Worm (Caenorhabditis elegans) whole organism, mixed stage, embryonic: ENCODE measurements around the gene ZK856.7.

ENCODE experiments used
- ceh-43 ChIP-seq: fragments of 200-800 bp; sonication (Bioruptor generic); optimal IDR thresholded peaks from 2 replicates; lab custom pipeline; 2018; ENCODE audit warnings: mild to moderate bottlenecking, missing genetic modification characterization, moderate library complexity, missing compliant biosample characterization
- flh-1 ChIP-seq: fragments of 200-800 bp; sonication (Bioruptor generic); optimal IDR thresholded peaks from 2 replicates; lab custom pipeline; 2018; ENCODE audit warnings: mild to moderate bottlenecking, missing genetic modification characterization, moderate library complexity, missing compliant biosample characterization
- lin-32 ChIP-seq: fragments of 200-800 bp; sonication (Bioruptor generic); optimal IDR thresholded peaks from 2 replicates; lab custom pipeline; 2018; ENCODE audit warnings: mild to moderate bottlenecking, missing genetic modification characterization, missing compliant biosample characterization
- nhr-12 ChIP-seq: fragments of 150-350 bp; optimal IDR thresholded peaks from 2 replicates; lab custom pipeline; 2014; ENCODE audit warnings: missing biosample characterization, missing genetic modification characterization
- pha-4 ChIP-seq: fragments of 150-350 bp; optimal IDR thresholded peaks from 2 replicates; lab custom pipeline; 2018; ENCODE audit warnings: missing biosample characterization, missing genetic modification reagents, missing genetic modification characterization
- sptf-1 ChIP-seq: sonication (generic microtip); optimal IDR thresholded peaks from 2 replicates; lab custom pipeline; 2017; ENCODE audit warnings: mild to moderate bottlenecking, missing genetic modification characterization, moderate library complexity, missing compliant biosample characterization
- unc-39 ChIP-seq: fragments of 150-350 bp; optimal IDR thresholded peaks from 2 replicates; lab custom pipeline; 2014; ENCODE audit warnings: missing biosample characterization, missing genetic modification characterization
- ztf-11 ChIP-seq: fragments of 150-350 bp; optimal IDR thresholded peaks from 2 replicates; lab custom pipeline; 2014; ENCODE audit warnings: missing biosample characterization, missing genetic modification characterization

DNA sequence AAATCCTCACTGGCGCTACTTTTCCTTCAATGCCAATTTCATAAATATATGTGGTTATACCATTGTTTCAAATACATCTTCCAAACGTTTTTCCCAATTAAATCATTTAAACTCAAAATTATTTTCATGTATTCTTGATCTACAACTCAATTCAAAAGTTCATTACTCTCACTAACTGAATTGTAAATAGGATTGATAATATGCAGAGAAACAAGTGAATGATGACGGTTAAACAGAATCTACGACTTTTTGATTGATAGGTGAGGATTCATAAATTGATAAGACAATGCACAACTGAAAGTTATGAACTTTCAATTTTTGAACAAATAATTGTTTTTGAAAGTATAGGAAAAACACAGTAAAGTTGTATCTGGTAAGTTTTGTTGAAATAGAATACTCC is 10.7 kb upstream of the ZK856.7 start:
- no peak for TF ChIP-seq flh-1 (GFP tag; lab: Kevin White, UChicago)
- no peak for TF ChIP-seq pha-4 (tag; lab: Kevin White, UChicago)
- TF ChIP-seq nhr-12: no peak
- no peak for TF ChIP-seq lin-32 (GFP tag; lab: Kevin White, UChicago)
- TF ChIP-seq ceh-43: no peak
- TF ChIP-seq ztf-11 (tag; lab: Kevin White, UChicago): no peak
- no peak for TF ChIP-seq sptf-1
- TF ChIP-seq unc-39 (tag; lab: Kevin White, UChicago): no peak
